Fruit fly (Drosophila melanogaster) whole organism, wandering third instar larva: ENCODE measurements around the gene CG6576.

ENCODE experiments used
- Dfd ChIP-seq: fragments of >200 bp; optimal IDR thresholded peaks from 2 replicates; lab custom pipeline; 2017; ENCODE audit warnings: missing biosample characterization, missing genetic modification characterization
- Sp1 ChIP-seq: fragments of 200-800 bp; sonication (Bioruptor generic); optimal IDR thresholded peaks from 3 replicates; lab custom pipeline; 2019; ENCODE audit warnings: missing biosample characterization, mild to moderate bottlenecking, missing genetic modification characterization, moderate library complexity
- br ChIP-seq: fragments of 200-800 bp; sonication (Bioruptor generic); optimal IDR thresholded peaks from 2 replicates; lab custom pipeline; 2016; ENCODE audit warnings: missing biosample characterization, missing genetic modification characterization

DNA sequence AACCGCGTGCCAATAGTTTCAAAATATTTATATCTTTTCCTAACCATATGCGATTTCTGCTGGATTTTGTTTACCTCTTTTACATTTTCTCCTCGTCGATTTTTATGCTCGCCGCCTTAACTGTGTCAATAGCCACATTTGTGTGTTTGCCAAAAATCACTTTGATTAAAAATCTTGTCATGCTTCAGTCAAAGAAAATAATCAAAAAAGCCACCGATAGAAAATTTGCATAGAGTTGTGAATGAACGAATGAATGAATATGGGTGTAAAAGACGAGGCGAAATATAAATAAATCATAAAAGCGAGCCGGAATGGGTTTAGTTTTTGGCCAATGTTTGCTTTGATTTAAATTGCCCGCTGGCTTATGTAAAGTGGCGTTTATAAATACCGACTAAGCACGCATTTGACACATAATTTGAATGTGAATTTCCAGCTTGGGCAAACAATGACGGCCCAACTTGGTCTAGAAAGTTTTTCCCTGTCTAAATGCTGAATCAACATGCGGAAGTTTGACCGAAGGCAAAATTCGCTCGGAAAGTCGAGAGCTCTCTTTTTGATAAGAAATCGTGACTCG lies 25.0 kb downstream of the CG6576 start:
- TF ChIP-seq Dfd (no peak), br (GFP tag; lab: Kevin White, UChicago) (no peak), Sp1 (GFP tag; lab: Kevin White, UChicago) (no peak)
